Worm (Caenorhabditis elegans) whole organism, L3 larva: ENCODE data around the gene ZK666.12.
"Not testable (repeated sequence)": the region's sequence is repeated elsewhere in the genome, so short reads cannot be mapped to it uniquely, and the experiment has no call there.

ENCODE experiments used
- R02D3.7 ChIP-seq: fragments of 150-350 bp; optimal IDR thresholded peaks from 2 replicates; lab custom pipeline; 2014; ENCODE audit warnings: missing biosample characterization, missing genetic modification characterization
- ZK546.5 ChIP-seq: sonication (generic microtip); optimal IDR thresholded peaks from 2 replicates; lab custom pipeline; 2017; ENCODE audit warnings: missing biosample characterization, missing genetic modification characterization
- aly-2 ChIP-seq: fragments of 150-350 bp; optimal IDR thresholded peaks from 2 replicates; lab custom pipeline; 2014; ENCODE audit warnings: missing biosample characterization, missing genetic modification characterization
- ceh-28 ChIP-seq: fragments of 150-350 bp; optimal IDR thresholded peaks from 2 replicates; lab custom pipeline; 2014; ENCODE audit warnings: missing biosample characterization, missing genetic modification reagents, missing genetic modification characterization
- ceh-82 ChIP-seq: fragments of 150-350 bp; optimal IDR thresholded peaks from 2 replicates; lab custom pipeline; 2014; ENCODE audit warnings: missing biosample characterization, missing genetic modification characterization
- daf-12 ChIP-seq: fragments of 150-350 bp; optimal IDR thresholded peaks from 2 replicates; lab custom pipeline; 2014; ENCODE audit warnings: missing biosample characterization, missing genetic modification reagents, missing genetic modification characterization
- egl-5 ChIP-seq: fragments of 150-350 bp; optimal IDR thresholded peaks from 2 replicates; lab custom pipeline; 2017; ENCODE audit warnings: missing biosample characterization, missing genetic modification reagents, missing genetic modification characterization, inconsistent platforms
- elt-1 ChIP-seq: fragments of 150-350 bp; optimal IDR thresholded peaks from 2 replicates; lab custom pipeline; 2014; ENCODE audit warnings: missing biosample characterization, missing genetic modification characterization
- elt-2 ChIP-seq: sonication (generic microtip); optimal IDR thresholded peaks from 2 replicates; lab custom pipeline; 2016; ENCODE audit warnings: missing genetic modification reagents, mild to moderate bottlenecking, missing genetic modification characterization, missing compliant biosample characterization
- elt-3 ChIP-seq, 3 experiments: fragments of 150-350 bp in 1 of 3; sonication (generic microtip) in 2 of 3; optimal IDR thresholded peaks; 2 replicates in 2 of 3; 4 replicates in 1 of 3; lab custom pipeline; 2014 to 2017; ENCODE audit warnings: missing biosample characterization in 3 of 3, missing genetic modification characterization in 3 of 3
- eor-1 ChIP-seq, 2 experiments: fragments of 150-350 bp; optimal IDR thresholded peaks; 2 replicates each; lab custom pipeline; 2014 to 2018; ENCODE audit warnings: missing biosample characterization in 2 of 2, missing genetic modification characterization in 2 of 2
- fkh-2 ChIP-seq: fragments of 150-350 bp; optimal IDR thresholded peaks from 2 replicates; lab custom pipeline; 2014; ENCODE audit warnings: missing biosample characterization, missing genetic modification reagents, missing genetic modification characterization
- fos-1 ChIP-seq: fragments of 150-350 bp; optimal IDR thresholded peaks from 2 replicates; lab custom pipeline; 2014; ENCODE audit warnings: missing biosample characterization, missing genetic modification characterization
- jun-1 ChIP-seq: fragments of 150-350 bp; optimal IDR thresholded peaks from 2 replicates; lab custom pipeline; 2014; ENCODE audit warnings: missing biosample characterization, missing genetic modification reagents, missing genetic modification characterization
- lin-15B ChIP-seq: fragments of 150-350 bp; optimal IDR thresholded peaks from 2 replicates; lab custom pipeline; 2014; ENCODE audit warnings: missing biosample characterization, missing genetic modification characterization
- lsy-12 ChIP-seq: sonication (generic microtip); optimal IDR thresholded peaks from 2 replicates; lab custom pipeline; 2016; ENCODE audit warnings: mild to moderate bottlenecking, missing genetic modification characterization, missing compliant biosample characterization
- mdl-1 ChIP-seq: fragments of 150-350 bp; optimal IDR thresholded peaks from 2 replicates; lab custom pipeline; 2014; ENCODE audit warnings: missing biosample characterization, missing genetic modification characterization
- mml-1 ChIP-seq: fragments of 150-350 bp; sonication (generic microtip); optimal IDR thresholded peaks from 3 replicates; lab custom pipeline; 2014; ENCODE audit warnings: missing biosample characterization, missing genetic modification characterization
- nhr-12 ChIP-seq: fragments of 150-350 bp; optimal IDR thresholded peaks from 2 replicates; lab custom pipeline; 2014; ENCODE audit warnings: missing biosample characterization, missing genetic modification characterization
- nhr-23 ChIP-seq: fragments of 150-350 bp; optimal IDR thresholded peaks from 2 replicates; lab custom pipeline; 2014; ENCODE audit warnings: missing biosample characterization, missing genetic modification reagents, missing genetic modification characterization
- nhr-237 ChIP-seq: fragments of 150-350 bp; optimal IDR thresholded peaks from 2 replicates; lab custom pipeline; 2014; ENCODE audit warnings: missing biosample characterization, missing genetic modification characterization
- nhr-25 ChIP-seq: sonication (generic microtip); optimal IDR thresholded peaks from 2 replicates; lab custom pipeline; 2017; ENCODE audit warnings: missing biosample characterization, missing genetic modification characterization
- nhr-43 ChIP-seq: sonication (generic microtip); optimal IDR thresholded peaks from 2 replicates; lab custom pipeline; 2016; ENCODE audit warnings: mild to moderate bottlenecking, missing genetic modification characterization, missing compliant biosample characterization; ENCODE audit not compliant: poor library complexity, severe bottlenecking
- nhr-67 ChIP-seq: fragments of 150-350 bp; optimal IDR thresholded peaks from 2 replicates; lab custom pipeline; 2014; ENCODE audit warnings: missing biosample characterization, missing genetic modification characterization
- nhr-76 ChIP-seq: fragments of 150-350 bp; sonication (generic microtip); optimal IDR thresholded peaks from 5 replicates; lab custom pipeline; 2014; ENCODE audit warnings: missing biosample characterization, missing genetic modification characterization
- nhr-77 ChIP-seq: fragments of 150-350 bp; optimal IDR thresholded peaks from 2 replicates; lab custom pipeline; 2014; ENCODE audit warnings: missing biosample characterization, missing genetic modification characterization
- pha-4 ChIP-seq: fragments of 150-350 bp; optimal IDR thresholded peaks from 2 replicates; lab custom pipeline; 2014; ENCODE audit warnings: missing biosample characterization, missing genetic modification reagents, missing genetic modification characterization
- pqm-1 ChIP-seq: fragments of 150-350 bp; optimal IDR thresholded peaks from 2 replicates; lab custom pipeline; 2017; ENCODE audit warnings: missing biosample characterization, missing genetic modification characterization, inconsistent platforms
- sea-2 ChIP-seq: fragments of 150-350 bp; sonication (generic microtip); optimal IDR thresholded peaks from 4 replicates; lab custom pipeline; 2014; ENCODE audit warnings: missing biosample characterization, missing genetic modification reagents, missing genetic modification characterization
- snpc-4 ChIP-seq: fragments of 150-350 bp; optimal IDR thresholded peaks from 2 replicates; lab custom pipeline; 2014; ENCODE audit warnings: missing biosample characterization, missing genetic modification characterization
- tbx-2 ChIP-seq: sonication (generic microtip); optimal IDR thresholded peaks from 2 replicates; lab custom pipeline; 2016; ENCODE audit warnings: mild to moderate bottlenecking, missing genetic modification characterization, missing compliant biosample characterization
- unc-39 ChIP-seq: sonication (generic microtip); optimal IDR thresholded peaks from 4 replicates; lab custom pipeline; 2017; ENCODE audit warnings: missing biosample characterization, missing genetic modification characterization
- unc-62 ChIP-seq: fragments of 150-350 bp; sonication (generic microtip); optimal IDR thresholded peaks from 4 replicates; lab custom pipeline; 2014; ENCODE audit warnings: missing biosample characterization, missing genetic modification reagents, missing genetic modification characterization
- ztf-4 ChIP-seq: fragments of 150-350 bp; optimal IDR thresholded peaks from 2 replicates; lab custom pipeline; 2014; ENCODE audit warnings: missing biosample characterization, missing genetic modification characterization

The ZK666.12 gene

ce11 chrII:10482899-10483298 lies 13.1 kb upstream of the ZK666.12 start:
- TF ChIP-seq elt-2 (tag; lab: Kevin White, UChicago) (peak; percentile 67), fkh-2 (tag; lab: Kevin White, UChicago) (no peak), pqm-1 (tag; lab: Kevin White, UChicago) (peak; percentile 48)

ce11 chrII:10483860-10484259 lies 12.2 kb upstream of the ZK666.12 start:
- TF ChIP-seq nhr-23 (tag; lab: Kevin White, UChicago) (no peak), mdl-1 (no peak), egl-5 (tag; lab: Kevin White, UChicago) (no peak), pha-4 (tag; lab: Kevin White, UChicago) (no peak), nhr-76 (no peak), eor-1 (tag; optimal IDR thresholded peaks at IDR 0.05; lab: Kevin White, UChicago) (no peak), unc-62 (GFP tag; lab: Kevin White, UChicago) (no peak)

ce11 chrII:10485640-10486039 lies 10.4 kb upstream of the ZK666.12 start:
- TF ChIP-seq jun-1 (tag; lab: Kevin White, UChicago) (peak; percentile 70), lsy-12 (no peak), pqm-1 (tag; lab: Kevin White, UChicago) (peak; percentile 87), nhr-77 (tag; lab: Kevin White, UChicago) (no peak), ZK546.5 (tag; lab: Kevin White, UChicago) (no peak), elt-2 (tag; lab: Kevin White, UChicago) (peak; percentile 84), nhr-67 (no peak)
- TF ChIP-seq, all 47 proteins: peak for 3

ce11 chrII:10486738-10487137 lies 9.3 kb upstream of the ZK666.12 start, which contains the start of gene ZK666.15:
Gene ZK666.15, plus strand, starts transcription at chrII:10487038.
- TF ChIP-seq pha-4 (tag; lab: Kevin White, UChicago) (no peak), nhr-25 (no peak), nhr-76 (no peak), R02D3.7 (tag; lab: Kevin White, UChicago) (no peak), daf-12 (tag; lab: Kevin White, UChicago) (no peak), fkh-2 (tag; lab: Kevin White, UChicago) (no peak)
- TF ChIP-seq, all 47 proteins: peak for 0

- TF ChIP-seq ceh-28 (tag; lab: Kevin White, UChicago) = no peak
- TF ChIP-seq aly-2 = no peak
- no peak for TF ChIP-seq nhr-23 (tag; lab: Kevin White, UChicago)
- no peak for TF ChIP-seq snpc-4 (tag; lab: Kevin White, UChicago)
- TF ChIP-seq lsy-12 = no peak
- TF ChIP-seq lin-15B (tag; lab: Kevin White, UChicago) = no peak
- TF ChIP-seq daf-12 (tag; lab: Kevin White, UChicago) = no peak
- no peak for TF ChIP-seq jun-1 (tag; lab: Kevin White, UChicago)
- TF ChIP-seq egl-5 (tag; lab: Kevin White, UChicago) = no peak
- TF ChIP-seq ztf-4 (tag; lab: Kevin White, UChicago) = no peak
- no peak for TF ChIP-seq elt-2 (tag; lab: Kevin White, UChicago)
- no peak for TF ChIP-seq unc-39
- no peak for TF ChIP-seq mdl-1
- TF ChIP-seq elt-1 (tag; lab: Kevin White, UChicago) = no peak
Measured at ce11 chrII:10490329-10490728, 5.7 kb upstream of the ZK666.12 start, which contains the start of gene clec-61. Gene clec-61, minus strand, starts transcription at chrII:10490537.

ce11 chrII:10493034-10493433 lies 3.0 kb upstream of the ZK666.12 start, which contains the start of gene ZK666.8:
Gene ZK666.8, minus strand, starts transcription at chrII:10493134.
- TF ChIP-seq lin-15B, nhr-77, pqm-1 (tag; lab: Kevin White, UChicago): not testable (repeated sequence)

- TF ChIP-seq mml-1 (tag; lab: Kevin White, UChicago) (no peak), nhr-77 (tag; lab: Kevin White, UChicago) (no peak), nhr-237 (no peak), nhr-12 (tag; lab: Kevin White, UChicago) (no peak), fos-1 (tag; lab: Kevin White, UChicago) (no peak), elt-3 (tag; optimal IDR thresholded peaks at IDR 0.05; lab: Kevin White, UChicago) (no peak), ceh-82 (tag; lab: Kevin White, UChicago) (no peak), tbx-2 (tag; lab: Kevin White, UChicago) (no peak), elt-2 (tag; lab: Kevin White, UChicago) (no peak), nhr-43 (tag; lab: Kevin White, UChicago) (no peak), sea-2 (no peak), daf-12 (tag; lab: Kevin White, UChicago) (no peak)
Measured at ce11 chrII:10494467-10494866, 1.5 kb upstream of the ZK666.12 start, which contains the start of gene ZK666.14. Gene ZK666.14, plus strand, starts transcription at chrII:10494767.
